Worm (Caenorhabditis elegans): Measurements from ENCODE around the gene C06H2.7.

Gene C06H2.7

ce11 chrV:11144694-11145093, at the start of gene C06H2.7:
C06H2.7 (minus strand) TSS chrV:11144794.
- TF ChIP-seq T22C8.4 (GFP tag; IDR thresholded peaks at IDR 0.05) (no peak), cog-1 (tag; optimal IDR thresholded peaks at IDR 0.05) (no peak), flt-1 (GFP tag; IDR thresholded peaks at IDR 0.05) (no peak), ztf-23 (GFP tag; IDR thresholded peaks at IDR 0.05) (no peak), tab-1 (GFP tag; IDR thresholded peaks at IDR 0.05) (no peak), med-1 (GFP tag; optimal IDR thresholded peaks at IDR 0.05; ENCODE audit: insufficient read depth) (no peak), klf-2 (GFP tag; conservative IDR thresholded peaks at IDR 0.05) (no peak), ref-1 (GFP tag; conservative IDR thresholded peaks at IDR 0.05) (no peak), ztf-29 (GFP tag; IDR thresholded peaks at IDR 0.05) (no peak)

ce11 chrV:11190983-11191382, 46.4 kb upstream of the C06H2.7 start, which contains the start of gene lgc-49:
lgc-49 (plus strand) TSS chrV:11191283.
- no peak for TF ChIP-seq ztf-29 (GFP tag; IDR thresholded peaks at IDR 0.05)
- no peak for TF ChIP-seq tab-1 (GFP tag; IDR thresholded peaks at IDR 0.05)
- TF ChIP-seq ref-1 (GFP tag; conservative IDR thresholded peaks at IDR 0.05), result no peak
- TF ChIP-seq flt-1 (GFP tag; IDR thresholded peaks at IDR 0.05), result no peak
- TF ChIP-seq cog-1 (tag; optimal IDR thresholded peaks at IDR 0.05), result no peak
- no peak for TF ChIP-seq klf-2 (GFP tag; conservative IDR thresholded peaks at IDR 0.05)
- TF ChIP-seq med-1 (GFP tag; optimal IDR thresholded peaks at IDR 0.05; ENCODE audit: insufficient read depth), result no peak
- TF ChIP-seq ztf-23 (GFP tag; IDR thresholded peaks at IDR 0.05), result no peak
- no peak for TF ChIP-seq T22C8.4 (GFP tag; IDR thresholded peaks at IDR 0.05)

- TF ChIP-seq flt-1 (GFP tag; IDR thresholded peaks at IDR 0.05) (no peak), ztf-29 (GFP tag; IDR thresholded peaks at IDR 0.05) (no peak), klf-2 (GFP tag; conservative IDR thresholded peaks at IDR 0.05) (no peak), cog-1 (tag; optimal IDR thresholded peaks at IDR 0.05) (no peak)
Observed at ce11 chrV:11182925-11183324, 38.3 kb upstream of the C06H2.7 start, which contains the start of gene cnc-10. cnc-10 (plus strand) TSS chrV:11183225.

ce11 chrV:11180951-11181350, 36.4 kb upstream of the C06H2.7 start:
- TF ChIP-seq ztf-29 (GFP tag; IDR thresholded peaks at IDR 0.05) (no peak), klf-2 (GFP tag; conservative IDR thresholded peaks at IDR 0.05) (no peak), cog-1 (tag; optimal IDR thresholded peaks at IDR 0.05) (no peak), ref-1 (GFP tag; conservative IDR thresholded peaks at IDR 0.05) (no peak), flt-1 (GFP tag; IDR thresholded peaks at IDR 0.05) (no peak), med-1 (GFP tag; optimal IDR thresholded peaks at IDR 0.05; ENCODE audit: insufficient read depth) (no peak), tab-1 (GFP tag; IDR thresholded peaks at IDR 0.05) (no peak), ztf-23 (GFP tag; IDR thresholded peaks at IDR 0.05) (no peak), T22C8.4 (GFP tag; IDR thresholded peaks at IDR 0.05) (no peak)

ce11 chrV:11177577-11177976, 33.0 kb upstream of the C06H2.7 start, which contains the start of gene gpa-1:
gpa-1 (minus strand) TSS chrV:11177677.
- TF ChIP-seq cog-1 (tag; optimal IDR thresholded peaks at IDR 0.05) (no peak), ref-1 (GFP tag; conservative IDR thresholded peaks at IDR 0.05) (no peak), ztf-29 (GFP tag; IDR thresholded peaks at IDR 0.05) (no peak), ztf-23 (GFP tag; IDR thresholded peaks at IDR 0.05) (no peak), tab-1 (GFP tag; IDR thresholded peaks at IDR 0.05) (no peak), klf-2 (GFP tag; conservative IDR thresholded peaks at IDR 0.05) (no peak), med-1 (GFP tag; optimal IDR thresholded peaks at IDR 0.05; ENCODE audit: insufficient read depth) (no peak), flt-1 (GFP tag; IDR thresholded peaks at IDR 0.05) (no peak), T22C8.4 (GFP tag; IDR thresholded peaks at IDR 0.05) (no peak)

- no peak for TF ChIP-seq flt-1 (GFP tag; IDR thresholded peaks at IDR 0.05)
- TF ChIP-seq ref-1 (GFP tag; conservative IDR thresholded peaks at IDR 0.05), result no peak
- no peak for TF ChIP-seq ztf-23 (GFP tag; IDR thresholded peaks at IDR 0.05)
- no peak for TF ChIP-seq klf-2 (GFP tag; conservative IDR thresholded peaks at IDR 0.05)
- TF ChIP-seq med-1 (GFP tag; optimal IDR thresholded peaks at IDR 0.05; ENCODE audit: insufficient read depth), result no peak
- no peak for TF ChIP-seq tab-1 (GFP tag; IDR thresholded peaks at IDR 0.05)
- TF ChIP-seq T22C8.4 (GFP tag; IDR thresholded peaks at IDR 0.05), result no peak
- TF ChIP-seq cog-1 (tag; optimal IDR thresholded peaks at IDR 0.05), result no peak
Observed at ce11 chrV:11174663-11175062, 30.1 kb upstream of the C06H2.7 start.

- TF ChIP-seq ztf-23 (GFP tag; IDR thresholded peaks at IDR 0.05) (no peak), T22C8.4 (GFP tag; IDR thresholded peaks at IDR 0.05) (no peak), ref-1 (GFP tag; conservative IDR thresholded peaks at IDR 0.05) (no peak), klf-2 (GFP tag; conservative IDR thresholded peaks at IDR 0.05) (no peak), med-1 (GFP tag; optimal IDR thresholded peaks at IDR 0.05; ENCODE audit: insufficient read depth) (no peak), flt-1 (GFP tag; IDR thresholded peaks at IDR 0.05) (no peak), tab-1 (GFP tag; IDR thresholded peaks at IDR 0.05) (no peak), cog-1 (tag; optimal IDR thresholded peaks at IDR 0.05) (no peak), ztf-29 (GFP tag; IDR thresholded peaks at IDR 0.05) (no peak)
Observed at ce11 chrV:11172667-11173066, 28.1 kb upstream of the C06H2.7 start.

ce11 chrV:11171906-11172305, 27.3 kb upstream of the C06H2.7 start, which contains the start of gene T19C4.5:
T19C4.5 (plus strand) TSS chrV:11172213.
- no peak for TF ChIP-seq ztf-23 (GFP tag; IDR thresholded peaks at IDR 0.05)
- no peak for TF ChIP-seq cog-1 (tag; optimal IDR thresholded peaks at IDR 0.05)
- no peak for TF ChIP-seq med-1 (GFP tag; optimal IDR thresholded peaks at IDR 0.05; ENCODE audit: insufficient read depth)
- TF ChIP-seq flt-1 (GFP tag; IDR thresholded peaks at IDR 0.05), result no peak
- TF ChIP-seq tab-1 (GFP tag; IDR thresholded peaks at IDR 0.05), result no peak
- TF ChIP-seq ref-1 (GFP tag; conservative IDR thresholded peaks at IDR 0.05), result no peak
- no peak for TF ChIP-seq ztf-29 (GFP tag; IDR thresholded peaks at IDR 0.05)
- no peak for TF ChIP-seq T22C8.4 (GFP tag; IDR thresholded peaks at IDR 0.05)
- no peak for TF ChIP-seq klf-2 (GFP tag; conservative IDR thresholded peaks at IDR 0.05)

- TF ChIP-seq med-1 (GFP tag; optimal IDR thresholded peaks at IDR 0.05; ENCODE audit: insufficient read depth) (no peak), T22C8.4 (GFP tag; IDR thresholded peaks at IDR 0.05) (no peak), cog-1 (tag; optimal IDR thresholded peaks at IDR 0.05) (no peak), ztf-29 (GFP tag; IDR thresholded peaks at IDR 0.05) (no peak), ref-1 (GFP tag; conservative IDR thresholded peaks at IDR 0.05) (no peak), ztf-23 (GFP tag; IDR thresholded peaks at IDR 0.05) (no peak), tab-1 (GFP tag; IDR thresholded peaks at IDR 0.05) (no peak), flt-1 (GFP tag; IDR thresholded peaks at IDR 0.05) (no peak), klf-2 (GFP tag; conservative IDR thresholded peaks at IDR 0.05) (no peak)
Observed at ce11 chrV:11170564-11171329, 26.2 kb upstream of the C06H2.7 start.
